Worm (Caenorhabditis elegans): Measurements from ENCODE around the gene ddx-15.

DNA sequence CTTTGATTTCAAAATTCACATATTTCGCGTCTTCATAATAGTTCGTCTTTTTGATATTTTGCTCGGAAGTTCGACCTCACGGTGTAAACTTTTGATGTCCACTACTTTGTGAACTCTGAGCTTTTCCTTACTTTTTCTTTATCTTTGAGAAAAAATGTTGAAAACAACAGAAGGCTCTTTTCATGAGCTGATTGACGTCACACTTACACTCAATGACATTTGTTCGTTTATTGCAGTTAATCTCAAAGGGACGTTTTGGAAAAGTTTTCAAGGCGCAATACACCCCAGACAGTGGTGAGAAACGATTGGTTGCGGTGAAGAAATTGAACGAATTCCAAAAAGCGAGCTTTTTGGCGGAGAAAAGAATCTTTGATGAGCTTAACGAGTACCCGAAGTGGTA is 37.7 kb upstream of the ddx-15 start:
- TF ChIP-seq D2030.7 (GFP tag; IDR thresholded peaks at IDR 0.05) (no peak), C17E4.6 (GFP tag; IDR thresholded peaks at IDR 0.05) (no peak), snpc-3.4 (tag; optimal IDR thresholded peaks at IDR 0.05) (no peak), attf-5 (GFP tag; optimal IDR thresholded peaks at IDR 0.05) (no peak), ama-1 (optimal IDR thresholded peaks at IDR 0.05) (no peak), ama-1 (GFP tag; optimal IDR thresholded peaks at IDR 0.05) (no peak), ceh-27 (GFP tag; optimal IDR thresholded peaks at IDR 0.05) (no peak), Y67H2A.10 (GFP tag; conservative IDR thresholded peaks at IDR 0.05) (no peak), mxl-1 (tag; optimal IDR thresholded peaks at IDR 0.05) (no peak), hsf-1 (GFP tag; IDR thresholded peaks at IDR 0.05) (no peak)

All from whole organism, young adult.